Worm (Caenorhabditis elegans) whole organism, L4 larva: ENCODE data around the gene ncx-9.

ENCODE experiments used
- egl-27 ChIP-seq: sonication (generic microtip); optimal IDR thresholded peaks from 3 replicates; lab custom pipeline; 2017; ENCODE audit warnings: missing biosample characterization, missing genetic modification reagents, missing genetic modification characterization
- mep-1 ChIP-seq: fragments of 150-350 bp; sonication (generic microtip); optimal IDR thresholded peaks from 3 replicates; lab custom pipeline; 2014; ENCODE audit warnings: missing biosample characterization, missing genetic modification characterization
- nhr-42 ChIP-seq: fragments of 200-800 bp; sonication (Bioruptor generic); IDR thresholded peaks from 2 replicates; pipeline ENCODE4 v1.3.6; 2022; ENCODE audit warnings: missing genetic modification characterization, missing compliant biosample characterization
- ztf-11 ChIP-seq: fragments of 150-350 bp; optimal IDR thresholded peaks from 2 replicates; lab custom pipeline; 2014; ENCODE audit warnings: missing biosample characterization, missing genetic modification characterization

ce11 chrV:5012193-5012853 is 17.3 kb upstream of the ncx-9 start, which contains the start of gene srr-6:
- TF ChIP-seq mep-1 (tag; lab: Kevin White, UChicago) = no peak
- TF ChIP-seq ztf-11 (tag; lab: Kevin White, UChicago) = no peak
- no peak for TF ChIP-seq nhr-42 (GFP tag; lab: Robert Waterston, UW)
- TF ChIP-seq egl-27 = no peak
